Worm (Caenorhabditis elegans): ENCODE data around the gene srxa-8.
"Not testable (repeated sequence)": the region's sequence is repeated elsewhere in the genome, so short reads cannot be mapped to it uniquely, and the experiment has no call there.

- TF ChIP-seq ama-1 (optimal IDR thresholded peaks at IDR 0.05); ceh-13 (GFP tag; optimal IDR thresholded peaks at IDR 0.05); ets-7 (tag; optimal IDR thresholded peaks at IDR 0.05); flt-1 (GFP tag; IDR thresholded peaks at IDR 0.05); ceh-36 (tag; optimal IDR thresholded peaks at IDR 0.05); sea-1 (GFP tag; conservative IDR thresholded peaks at IDR 0.05); B0310.2 (tag; optimal IDR thresholded peaks at IDR 0.05); aly-1 (tag; optimal IDR thresholded peaks at IDR 0.05); hnd-1 (tag; optimal IDR thresholded peaks at IDR 0.05); tbx-11 (GFP tag; IDR thresholded peaks at IDR 0.05); tra-4 (tag; optimal IDR thresholded peaks at IDR 0.05); F13C5.2 (tag; optimal IDR thresholded peaks at IDR 0.05): not testable (repeated sequence)
- TF ChIP-seq pes-1 (GFP tag; IDR thresholded peaks at IDR 0.05), result 0 out of 2 replicates have a peak, but pooled peaks have one; percentile 8
Observed at ce11 chrX:13261037-13261592, 47.5 kb downstream of the srxa-8 start.

Data from whole organism, early embryonic.